Fruit fly (Drosophila melanogaster) whole organism, embryonic: ENCODE results near the gene CG32106.

ENCODE experiments used
- B-H2 ChIP-seq: fragments of 200-800 bp; sonication (Bioruptor generic); optimal IDR thresholded peaks from 2 replicates; lab custom pipeline; 2018; ENCODE audit warnings: missing biosample characterization, mild to moderate bottlenecking, missing genetic modification characterization
- CG10147 ChIP-seq: fragments of 200-800 bp; sonication (Bioruptor generic); optimal IDR thresholded peaks from 2 replicates; lab custom pipeline; 2019; ENCODE audit warnings: missing biosample characterization, mild to moderate bottlenecking, missing genetic modification characterization, moderate library complexity
- CG10543 ChIP-seq: fragments of 200-800 bp; sonication (Bioruptor generic); optimal IDR thresholded peaks from 3 replicates; lab custom pipeline; 2017; ENCODE audit warnings: missing biosample characterization, mild to moderate bottlenecking, missing genetic modification characterization, moderate library complexity
- CG10959 ChIP-seq: fragments of 200-800 bp; sonication (Bioruptor generic); IDR thresholded peaks from 2 replicates; pipeline ENCODE4 v1.3.6; 2022; ENCODE audit warnings: missing biosample characterization, missing genetic modification characterization
- CG11560 ChIP-seq: fragments of 200-800 bp; sonication (Bioruptor generic); IDR thresholded peaks from 3 replicates; pipeline ENCODE4 v1.3.6; 2022; ENCODE audit warnings: missing biosample characterization, missing genetic modification characterization
- CG12769 ChIP-seq: fragments of 200-800 bp; sonication (Bioruptor generic); optimal IDR thresholded peaks from 2 replicates; lab custom pipeline; 2019; ENCODE audit warnings: missing biosample characterization, mild to moderate bottlenecking, missing genetic modification characterization, moderate library complexity
- CG14441 ChIP-seq: fragments of 200-800 bp; sonication (Bioruptor generic); IDR thresholded peaks from 2 replicates; pipeline ENCODE4 v1.3.6; 2022; ENCODE audit warnings: missing biosample characterization, missing genetic modification characterization
- CG14710 ChIP-seq: fragments of 200-800 bp; sonication (Bioruptor generic); optimal IDR thresholded peaks from 3 replicates; lab custom pipeline; 2019; ENCODE audit warnings: missing biosample characterization, mild to moderate bottlenecking, missing genetic modification characterization, moderate library complexity
- CG14860 ChIP-seq: fragments of 200-800 bp; sonication (Bioruptor generic); IDR thresholded peaks from 3 replicates; pipeline ENCODE4 v1.3.6; 2022; ENCODE audit warnings: missing biosample characterization, missing genetic modification characterization; ENCODE audit not compliant: partially characterized antibody
- CG15011 ChIP-seq: fragments of 200-800 bp; sonication (Bioruptor generic); optimal IDR thresholded peaks from 3 replicates; lab custom pipeline; 2018; ENCODE audit warnings: missing biosample characterization, mild to moderate bottlenecking, missing genetic modification characterization
- CG15269 ChIP-seq: fragments of 200-800 bp; sonication (Bioruptor generic); optimal IDR thresholded peaks from 2 replicates; lab custom pipeline; 2018; ENCODE audit warnings: missing biosample characterization, mild to moderate bottlenecking, missing genetic modification characterization, moderate library complexity
- CG17186 ChIP-seq: fragments of 200-800 bp; sonication (Bioruptor generic); optimal IDR thresholded peaks from 3 replicates; lab custom pipeline; 2017; ENCODE audit warnings: missing biosample characterization, missing genetic modification reagents, missing genetic modification characterization
- CG17361 ChIP-seq: fragments of 200-800 bp; sonication (Bioruptor generic); IDR thresholded peaks from 3 replicates; pipeline ENCODE4 v1.3.6; 2022; ENCODE audit warnings: missing biosample characterization, missing genetic modification characterization
- CG18619 ChIP-seq: fragments of 200-800 bp; sonication (Bioruptor generic); optimal IDR thresholded peaks from 3 replicates; lab custom pipeline; 2017; ENCODE audit warnings: missing biosample characterization, mild to moderate bottlenecking, missing genetic modification characterization
- CG31388 ChIP-seq: fragments of 200-800 bp; sonication (Bioruptor generic); optimal IDR thresholded peaks from 2 replicates; lab custom pipeline; 2016; ENCODE audit warnings: missing biosample characterization, missing genetic modification characterization
- CG32532 ChIP-seq: fragments of 200-800 bp; sonication (Bioruptor generic); IDR thresholded peaks from 2 replicates; pipeline ENCODE4 v1.3.6; 2022; ENCODE audit warnings: missing biosample characterization, missing genetic modification characterization
- CG34376 ChIP-seq: fragments of 200-800 bp; sonication (Bioruptor generic); optimal IDR thresholded peaks from 2 replicates; lab custom pipeline; 2018; ENCODE audit warnings: missing biosample characterization, mild to moderate bottlenecking, missing genetic modification characterization
- CG6254 ChIP-seq: fragments of 200-800 bp; sonication (Bioruptor generic); optimal IDR thresholded peaks from 3 replicates; lab custom pipeline; 2017; ENCODE audit warnings: mild to moderate bottlenecking, missing biosample characterization, missing genetic modification reagents, missing genetic modification characterization
- CG7556 ChIP-seq: fragments of 200-800 bp; sonication (Bioruptor generic); optimal IDR thresholded peaks from 2 replicates; lab custom pipeline; 2017; ENCODE audit warnings: missing biosample characterization, mild to moderate bottlenecking, missing genetic modification characterization
- CG8281 ChIP-seq: fragments of 200-800 bp; sonication (Bioruptor generic); optimal IDR thresholded peaks from 2 replicates; lab custom pipeline; 2018; ENCODE audit warnings: missing biosample characterization, mild to moderate bottlenecking, missing genetic modification characterization, moderate library complexity
- CG8290 ChIP-seq, 3 experiments: fragments of 200-800 bp; sonication (Bioruptor generic); optimal IDR thresholded peaks; 2 replicates each; lab custom pipeline; 2016 to 2019; ENCODE audit warnings: missing biosample characterization in 3 of 3, missing genetic modification characterization in 3 of 3, mild to moderate bottlenecking in 2 of 3, moderate library complexity in 1 of 3
- CG9215 ChIP-seq: fragments of 200-800 bp; sonication (Bioruptor generic); IDR thresholded peaks from 2 replicates; pipeline ENCODE4 v1.3.6; 2022; ENCODE audit warnings: missing biosample characterization, missing genetic modification characterization
- Dek ChIP-seq: fragments of 200-800 bp; sonication (Bioruptor generic); optimal IDR thresholded peaks from 3 replicates; lab custom pipeline; 2019; ENCODE audit warnings: missing biosample characterization, mild to moderate bottlenecking, missing genetic modification characterization, moderate library complexity
- Dref ChIP-seq: fragments of 200-800 bp; sonication (Bioruptor generic); IDR thresholded peaks from 2 replicates; pipeline ENCODE4 v1.3.6; 2022; ENCODE audit warnings: missing biosample characterization, missing genetic modification characterization
- Elba2 ChIP-seq: fragments of 200-800 bp; sonication (Bioruptor generic); optimal IDR thresholded peaks from 3 replicates; lab custom pipeline; 2016; ENCODE audit warnings: missing biosample characterization, missing genetic modification characterization
- Fer1 ChIP-seq: fragments of 200-800 bp; sonication (Bioruptor generic); optimal IDR thresholded peaks from 2 replicates; lab custom pipeline; 2017; ENCODE audit warnings: missing biosample characterization, mild to moderate bottlenecking, missing genetic modification characterization
- Hr78 ChIP-seq, 2 experiments: fragments of 200-800 bp in 1 of 2; fragments of >200 bp in 1 of 2; sonication (Bioruptor generic) in 1 of 2; optimal IDR thresholded peaks; 2 replicates each; lab custom pipeline; 2017 to 2019; ENCODE audit warnings: missing biosample characterization in 2 of 2, missing genetic modification characterization in 2 of 2, mild to moderate bottlenecking in 1 of 2, moderate library complexity in 1 of 2
- Lim3 ChIP-seq: fragments of 200-800 bp; sonication (Bioruptor generic); IDR thresholded peaks from 2 replicates; pipeline ENCODE4 v1.3.6; 2022; ENCODE audit warnings: missing biosample characterization, missing genetic modification characterization
- Max ChIP-seq: fragments of 200-800 bp; sonication (Bioruptor generic); optimal IDR thresholded peaks from 2 replicates; lab custom pipeline; 2016; ENCODE audit warnings: missing biosample characterization, mild to moderate bottlenecking, missing genetic modification characterization
- NC2α ChIP-seq: fragments of 200-800 bp; sonication (Bioruptor generic); optimal IDR thresholded peaks from 2 replicates; lab custom pipeline; 2016; ENCODE audit warnings: missing biosample characterization, missing genetic modification characterization
- Neu2 ChIP-seq: fragments of 200-800 bp; sonication (Bioruptor generic); optimal IDR thresholded peaks from 3 replicates; lab custom pipeline; 2016; ENCODE audit warnings: missing biosample characterization, missing genetic modification characterization, borderline replicate concordance
- Optix ChIP-seq: fragments of 200-800 bp; sonication (Bioruptor generic); IDR thresholded peaks from 3 replicates; pipeline ENCODE4 v1.3.6; 2022; ENCODE audit warnings: missing biosample characterization, missing genetic modification characterization
- Sry-δ ChIP-seq: fragments of 200-800 bp; sonication (Bioruptor generic); optimal IDR thresholded peaks from 2 replicates; lab custom pipeline; 2016; ENCODE audit warnings: missing biosample characterization, missing genetic modification characterization
- bigmax ChIP-seq: fragments of 200-800 bp; sonication (Bioruptor generic); optimal IDR thresholded peaks from 2 replicates; lab custom pipeline; 2018; ENCODE audit warnings: missing biosample characterization, mild to moderate bottlenecking, missing genetic modification characterization
- cad ChIP-seq: fragments of >200 bp; optimal IDR thresholded peaks from 2 replicates; lab custom pipeline; 2017; ENCODE audit warnings: missing biosample characterization, missing genetic modification characterization
- dm ChIP-seq: fragments of 200-800 bp; sonication (Bioruptor generic); optimal IDR thresholded peaks from 3 replicates; lab custom pipeline; 2016; ENCODE audit warnings: missing biosample characterization, missing genetic modification characterization
- fru ChIP-seq: fragments of >200 bp; optimal IDR thresholded peaks from 2 replicates; lab custom pipeline; 2017
- grau ChIP-seq: fragments of 200-800 bp; optimal IDR thresholded peaks from 3 replicates; lab custom pipeline; 2019; ENCODE audit warnings: missing biosample characterization, mild to moderate bottlenecking, missing genetic modification characterization, moderate library complexity
- hb ChIP-seq: fragments of 200-800 bp; sonication (Bioruptor generic); IDR thresholded peaks from 3 replicates; pipeline ENCODE4 v1.3.6; 2022; ENCODE audit warnings: missing biosample characterization, missing genetic modification characterization; ENCODE audit not compliant: partially characterized antibody
- insv ChIP-seq, 2 experiments: fragments of 200-800 bp; sonication (Bioruptor generic); optimal IDR thresholded peaks; 3 replicates each; lab custom pipeline; 2016 to 2018; ENCODE audit warnings: missing biosample characterization in 2 of 2, missing genetic modification characterization in 2 of 2
- klu ChIP-seq: fragments of 200-800 bp; sonication (Bioruptor generic); IDR thresholded peaks from 2 replicates; pipeline ENCODE4 v1.3.6; 2022; ENCODE audit warnings: missing biosample characterization, missing genetic modification characterization
- nerfin-1 ChIP-seq: fragments of 200-800 bp; sonication (Bioruptor generic); optimal IDR thresholded peaks from 3 replicates; lab custom pipeline; 2019; ENCODE audit warnings: missing biosample characterization, mild to moderate bottlenecking, missing genetic modification characterization, moderate library complexity
- pan ChIP-seq, 4 experiments: fragments of >200 bp in 3 of 4; fragments of 200-800 bp in 1 of 4; sonication (Bioruptor generic) in 1 of 4; optimal IDR thresholded peaks in 3 of 4; IDR thresholded peaks in 1 of 4; 2 replicates each; pipeline versions ENCODE4 v1.3.6 to Lab custom; 2017 to 2022; ENCODE audit warnings: missing biosample characterization in 2 of 4, missing genetic modification characterization in 2 of 4, mixed read lengths in 1 of 4
- psq ChIP-seq: fragments of 200-800 bp; sonication (Bioruptor generic); optimal IDR thresholded peaks from 2 replicates; lab custom pipeline; 2017; ENCODE audit warnings: missing biosample characterization, missing genetic modification characterization
- pzg ChIP-seq: fragments of 200-800 bp; sonication (Bioruptor generic); optimal IDR thresholded peaks from 3 replicates; lab custom pipeline; 2018; ENCODE audit warnings: missing biosample characterization, mild to moderate bottlenecking, missing genetic modification characterization, moderate library complexity
- sna ChIP-seq: fragments of 200-800 bp; sonication (Bioruptor generic); IDR thresholded peaks from 2 replicates; pipeline ENCODE4 v1.3.6; 2022; ENCODE audit warnings: missing biosample characterization, missing genetic modification characterization; ENCODE audit not compliant: partially characterized antibody
- so ChIP-seq: fragments of 200-800 bp; sonication (Bioruptor generic); IDR thresholded peaks from 3 replicates; pipeline ENCODE4 v1.3.6; 2022; ENCODE audit warnings: missing biosample characterization, missing genetic modification characterization
- stwl ChIP-seq: fragments of 200-800 bp; sonication (Bioruptor generic); optimal IDR thresholded peaks from 3 replicates; lab custom pipeline; 2018; ENCODE audit warnings: missing biosample characterization, mild to moderate bottlenecking, missing genetic modification characterization, moderate library complexity
- tgo ChIP-seq: fragments of 200-800 bp; sonication (Bioruptor generic); IDR thresholded peaks from 3 replicates; pipeline ENCODE4 v1.3.6; 2022; ENCODE audit warnings: missing biosample characterization, missing genetic modification characterization
- vfl ChIP-seq: fragments of 200-800 bp; sonication (Bioruptor generic); optimal IDR thresholded peaks from 2 replicates; lab custom pipeline; 2016; ENCODE audit warnings: missing biosample characterization, missing genetic modification characterization
- yki ChIP-seq: fragments of >200 bp; optimal IDR thresholded peaks from 3 replicates; lab custom pipeline; 2018

The CG32106 gene

dm6 chr3L:12802443-12802865 is 23.9 kb upstream of the CG32106 start (continued):
- TF ChIP-seq stwl (tag; lab: Kevin White, UChicago) (no peak), so (GFP tag; lab: Robert Waterston, UW) (no peak), CG15269 (tag; lab: Kevin White, UChicago) (peak; percentile 9), CG7556 (no peak), grau (no peak), dm (GFP tag; lab: Kevin White, UChicago) (no peak), CG11560 (tag; lab: Robert Waterston, UW) (no peak), CG12769 (tag; lab: Kevin White, UChicago) (peak; percentile 64), Elba2 (GFP tag; lab: Kevin White, UChicago) (no peak), CG14710 (tag; lab: Kevin White, UChicago) (no peak), B-H2 (GFP tag; lab: Kevin White, UChicago) (peak; percentile 27), hb (GFP tag; lab: Robert Waterston, UW) (no peak), fru (lab: Kevin White, UChicago) (no peak), bigmax (GFP tag; lab: Kevin White, UChicago) (no peak), CG6254 (GFP tag; lab: Kevin White, UChicago) (no peak), nerfin-1 (tag; lab: Kevin White, UChicago) (no peak), tgo (no peak), CG18619 (no peak), Fer1 (GFP tag; lab: Kevin White, UChicago) (peak; percentile 24), CG34376 (GFP tag; lab: Kevin White, UChicago) (peak; percentile 40), Max (GFP tag; lab: Kevin White, UChicago) (no peak), CG14860 (no peak), pan (optimal IDR thresholded peaks at IDR 0.05; lab: Kevin White, UChicago) (no peak), pan (GFP tag; optimal IDR thresholded peaks at IDR 0.05 in 1 of 2, IDR thresholded peaks at IDR 0.05 in 1 of 2) (no peak), NC2α (GFP tag; lab: Kevin White, UChicago) (no peak), psq (GFP tag; lab: Kevin White, UChicago) (no peak), Sry-δ (no peak), Lim3 (GFP tag; lab: Robert Waterston, UW) (no peak), CG8281 (tag; lab: Kevin White, UChicago) (no peak), CG10543 (peak; percentile 28), Dref (GFP tag; lab: Robert Waterston, UW) (no peak), CG17186 (GFP tag; lab: Kevin White, UChicago) (no peak), CG15011 (GFP tag; lab: Kevin White, UChicago) (no peak), CG9215 (no peak), CG31388 (GFP tag; lab: Kevin White, UChicago) (no peak), vfl (GFP tag; lab: Kevin White, UChicago) (no peak), sna (GFP tag; lab: Robert Waterston, UW) (no peak), CG10959 (GFP tag; lab: Robert Waterston, UW) (no peak), Optix (no peak), Dek (no peak), Hr78 (GFP tag; optimal IDR thresholded peaks at IDR 0.05; lab: Kevin White, UChicago) (no peak), cad (GFP tag; lab: Kevin White, UChicago) (no peak), CG14441 (no peak), CG32532 (GFP tag; lab: Robert Waterston, UW) (no peak), pzg (no peak), CG8290 (GFP tag; optimal IDR thresholded peaks at IDR 0.05; lab: Kevin White, UChicago) (no peak), CG8290 (tag; optimal IDR thresholded peaks at IDR 0.05; lab: Kevin White, UChicago) (peak in 1 of 2 experiments; percentile 67), insv (GFP tag; optimal IDR thresholded peaks at IDR 0.05; lab: Kevin White, UChicago) (peak in 1 of 2 experiments; percentile 22), Neu2 (GFP tag; lab: Kevin White, UChicago) (no peak), CG17361 (GFP tag; lab: Robert Waterston, UW) (no peak), yki (no peak), klu (no peak), CG10147 (GFP tag; lab: Kevin White, UChicago) (peak; percentile 23)
